Fruit fly (Drosophila melanogaster) whole organism, embryonic: Measurements from ENCODE around the gene SelT.
A peak's percentile ranks its signal among the peaks of the same experiment; 100 is the strongest.

Experiments
- Abd-B ChIP-seq: fragments of 200-800 bp; sonication (Bioruptor generic); optimal IDR thresholded peaks from 2 replicates; lab custom pipeline; 2018; ENCODE audit warnings: missing biosample characterization, mild to moderate bottlenecking, missing genetic modification characterization, moderate library complexity
- CG10321 ChIP-seq: fragments of 200-800 bp; sonication (Bioruptor generic); IDR thresholded peaks from 2 replicates; pipeline ENCODE4 v1.3.6; 2022; ENCODE audit warnings: missing biosample characterization, missing genetic modification characterization
- CG10366 ChIP-seq: fragments of 200-800 bp; sonication (Bioruptor generic); IDR thresholded peaks from 2 replicates; pipeline ENCODE4 v1.3.6; 2022; ENCODE audit warnings: missing biosample characterization, missing genetic modification characterization
- CG11247 ChIP-seq: fragments of 200-800 bp; sonication (Bioruptor generic); IDR thresholded peaks from 2 replicates; pipeline ENCODE4 v1.3.6; 2022; ENCODE audit warnings: missing biosample characterization, missing genetic modification characterization
- CG11504 ChIP-seq: fragments of 200-800 bp; sonication (Bioruptor generic); optimal IDR thresholded peaks from 3 replicates; lab custom pipeline; 2019; ENCODE audit warnings: missing biosample characterization, mild to moderate bottlenecking, missing genetic modification characterization, moderate library complexity
- CG11696 ChIP-seq: fragments of 200-800 bp; sonication (Bioruptor generic); IDR thresholded peaks from 2 replicates; pipeline ENCODE4 v1.3.6; 2022; ENCODE audit warnings: missing biosample characterization, missing genetic modification characterization
- CG12219 ChIP-seq: fragments of 200-800 bp; sonication (Bioruptor generic); optimal IDR thresholded peaks from 3 replicates; lab custom pipeline; 2018; ENCODE audit warnings: missing biosample characterization, mild to moderate bottlenecking, missing genetic modification characterization
- CG13624 ChIP-seq: fragments of 200-800 bp; sonication (Bioruptor generic); optimal IDR thresholded peaks from 2 replicates; lab custom pipeline; 2016; ENCODE audit warnings: missing biosample characterization, missing genetic modification characterization
- CG13775 ChIP-seq: fragments of 200-800 bp; sonication (Bioruptor generic); optimal IDR thresholded peaks from 3 replicates; lab custom pipeline; 2017; ENCODE audit warnings: missing biosample characterization, mild to moderate bottlenecking, missing genetic modification characterization
- CG15269 ChIP-seq: fragments of 200-800 bp; sonication (Bioruptor generic); optimal IDR thresholded peaks from 2 replicates; lab custom pipeline; 2018; ENCODE audit warnings: missing biosample characterization, mild to moderate bottlenecking, missing genetic modification characterization, moderate library complexity
- CG17361 ChIP-seq: fragments of 200-800 bp; sonication (Bioruptor generic); IDR thresholded peaks from 3 replicates; pipeline ENCODE4 v1.3.6; 2022; ENCODE audit warnings: missing biosample characterization, missing genetic modification characterization
- CG17568 ChIP-seq: fragments of 200-800 bp; sonication (Bioruptor generic); optimal IDR thresholded peaks from 2 replicates; lab custom pipeline; 2018; ENCODE audit warnings: missing biosample characterization, mild to moderate bottlenecking, missing genetic modification characterization, moderate library complexity
- CG17802 ChIP-seq: fragments of 200-800 bp; sonication (Bioruptor generic); optimal IDR thresholded peaks from 2 replicates; lab custom pipeline; 2018; ENCODE audit warnings: missing biosample characterization, mild to moderate bottlenecking, missing genetic modification characterization, moderate library complexity
- CG17829 ChIP-seq: fragments of 200-800 bp; optimal IDR thresholded peaks from 2 replicates; lab custom pipeline; 2019; ENCODE audit warnings: missing biosample characterization, mild to moderate bottlenecking, missing genetic modification characterization, moderate library complexity
- CG18476 ChIP-seq: fragments of 200-800 bp; sonication (Bioruptor generic); optimal IDR thresholded peaks from 2 replicates; lab custom pipeline; 2016; ENCODE audit warnings: missing biosample characterization, mild to moderate bottlenecking, missing genetic modification characterization
- CG31224 ChIP-seq: fragments of 200-800 bp; sonication (Bioruptor generic); IDR thresholded peaks from 2 replicates; pipeline ENCODE4 v1.3.6; 2022; ENCODE audit warnings: missing biosample characterization, missing genetic modification characterization
- CG3163 ChIP-seq: fragments of 200-800 bp; sonication (Bioruptor generic); optimal IDR thresholded peaks from 3 replicates; lab custom pipeline; 2016; ENCODE audit warnings: missing biosample characterization, missing genetic modification characterization
- CG34422 ChIP-seq: fragments of 200-800 bp; sonication (Bioruptor generic); IDR thresholded peaks from 3 replicates; pipeline ENCODE4 v1.3.6; 2022; ENCODE audit warnings: missing biosample characterization, missing genetic modification characterization
- CG4424 ChIP-seq: fragments of 200-800 bp; sonication (Bioruptor generic); optimal IDR thresholded peaks from 3 replicates; lab custom pipeline; 2016; ENCODE audit warnings: missing biosample characterization, missing genetic modification characterization
- CG5180 ChIP-seq: fragments of 200-800 bp; sonication (Bioruptor generic); optimal IDR thresholded peaks from 3 replicates; lab custom pipeline; 2017; ENCODE audit warnings: missing biosample characterization, missing genetic modification characterization, mild to moderate bottlenecking, moderate library complexity, missing genetic modification reagents
- CG6272 ChIP-seq: fragments of 200-800 bp; sonication (Bioruptor generic); IDR thresholded peaks from 2 replicates; pipeline ENCODE4 v1.3.6; 2022; ENCODE audit warnings: missing biosample characterization, missing genetic modification characterization
- CG8089 ChIP-seq: fragments of 200-800 bp; sonication (Bioruptor generic); optimal IDR thresholded peaks from 3 replicates; lab custom pipeline; 2016; ENCODE audit warnings: missing biosample characterization, missing genetic modification characterization
- CG8290 ChIP-seq, 3 experiments: fragments of 200-800 bp; sonication (Bioruptor generic); optimal IDR thresholded peaks; 2 replicates each; lab custom pipeline; 2016 to 2019; ENCODE audit warnings: missing biosample characterization in 3 of 3, missing genetic modification characterization in 3 of 3, mild to moderate bottlenecking in 2 of 3, moderate library complexity in 1 of 3
- CG9727 ChIP-seq: fragments of 200-800 bp; sonication (Bioruptor generic); optimal IDR thresholded peaks from 3 replicates; lab custom pipeline; 2017; ENCODE audit warnings: missing biosample characterization, mild to moderate bottlenecking, missing genetic modification characterization
- CG9817 ChIP-seq: fragments of 200-800 bp; sonication (Bioruptor generic); optimal IDR thresholded peaks from 2 replicates; lab custom pipeline; 2018; ENCODE audit warnings: missing biosample characterization, mild to moderate bottlenecking, missing genetic modification characterization, moderate library complexity
- CG9876 ChIP-seq: fragments of 200-800 bp; sonication (Bioruptor generic); optimal IDR thresholded peaks from 2 replicates; lab custom pipeline; 2016; ENCODE audit warnings: missing biosample characterization, missing genetic modification characterization
- CG9932 ChIP-seq: fragments of 200-800 bp; sonication (Bioruptor generic); IDR thresholded peaks from 2 replicates; pipeline ENCODE4 v1.3.6; 2022; ENCODE audit warnings: missing biosample characterization, missing genetic modification characterization
- Dip2 ChIP-seq: fragments of 200-800 bp; sonication (Bioruptor generic); IDR thresholded peaks from 2 replicates; pipeline ENCODE4 v1.3.6; 2022; ENCODE audit warnings: missing biosample characterization, missing genetic modification characterization
- HHEX ChIP-seq: fragments of 200-800 bp; sonication (Bioruptor generic); optimal IDR thresholded peaks from 3 replicates; lab custom pipeline; 2017; ENCODE audit warnings: missing biosample characterization, mild to moderate bottlenecking, missing genetic modification characterization, missing genetic modification reagents
- HLH54F ChIP-seq: fragments of 200-800 bp; sonication (Bioruptor generic); optimal IDR thresholded peaks from 3 replicates; lab custom pipeline; 2016; ENCODE audit warnings: missing biosample characterization, missing genetic modification characterization
- HmgD ChIP-seq: fragments of 200-800 bp; sonication (Bioruptor generic); optimal IDR thresholded peaks from 3 replicates; lab custom pipeline; 2016; ENCODE audit warnings: missing biosample characterization, missing genetic modification characterization
- Xrp1 ChIP-seq: fragments of 200-800 bp; sonication (Bioruptor generic); IDR thresholded peaks from 2 replicates; pipeline ENCODE4 v1.3.6; 2022; ENCODE audit warnings: missing biosample characterization, missing genetic modification characterization
- ac ChIP-seq: fragments of 200-800 bp; sonication (Bioruptor generic); optimal IDR thresholded peaks from 3 replicates; lab custom pipeline; 2017; ENCODE audit warnings: missing biosample characterization, mild to moderate bottlenecking, missing genetic modification characterization
- bab2 ChIP-seq: fragments of 200-800 bp; sonication (Bioruptor generic); optimal IDR thresholded peaks from 2 replicates; lab custom pipeline; 2016; ENCODE audit warnings: missing biosample characterization, missing genetic modification characterization
- bbx ChIP-seq: fragments of 200-800 bp; sonication (Bioruptor generic); IDR thresholded peaks from 2 replicates; pipeline ENCODE4 v1.3.6; 2022; ENCODE audit warnings: missing biosample characterization, missing genetic modification characterization; ENCODE audit not compliant: partially characterized antibody
- caup ChIP-seq: fragments of 200-800 bp; sonication (Bioruptor generic); optimal IDR thresholded peaks from 3 replicates; lab custom pipeline; 2017; ENCODE audit warnings: missing biosample characterization, mild to moderate bottlenecking, missing genetic modification characterization, moderate library complexity; ENCODE audit not compliant: severe bottlenecking
- crc ChIP-seq: fragments of 200-800 bp; sonication (Bioruptor generic); optimal IDR thresholded peaks from 2 replicates; lab custom pipeline; 2016; ENCODE audit warnings: missing biosample characterization, missing genetic modification characterization
- danr ChIP-seq: fragments of 200-800 bp; sonication (Bioruptor generic); IDR thresholded peaks from 2 replicates; pipeline ENCODE4 v1.3.6; 2022; ENCODE audit warnings: missing biosample characterization, missing genetic modification characterization
- dmrt11E ChIP-seq: fragments of 200-800 bp; sonication (Bioruptor generic); optimal IDR thresholded peaks from 3 replicates; lab custom pipeline; 2018; ENCODE audit warnings: missing biosample characterization, mild to moderate bottlenecking, missing genetic modification characterization, moderate library complexity
- eve ChIP-seq, 2 experiments: fragments of >200 bp; optimal IDR thresholded peaks; 2 replicates each; lab custom pipeline; 2017; ENCODE audit warnings: missing biosample characterization in 2 of 2, missing genetic modification characterization in 2 of 2
- ftz-f1 ChIP-seq: fragments of 200-800 bp; sonication (Bioruptor generic); optimal IDR thresholded peaks from 2 replicates; lab custom pipeline; 2016; ENCODE audit warnings: missing biosample characterization, missing genetic modification characterization
- gcm2 ChIP-seq: fragments of 200-800 bp; sonication (Bioruptor generic); optimal IDR thresholded peaks from 2 replicates; lab custom pipeline; 2016; ENCODE audit warnings: missing biosample characterization, missing genetic modification characterization
- grn ChIP-seq: fragments of 200-800 bp; sonication (Bioruptor generic); optimal IDR thresholded peaks from 3 replicates; lab custom pipeline; 2017; ENCODE audit warnings: missing biosample characterization, missing genetic modification characterization
- jumu ChIP-seq: fragments of 200-800 bp; sonication (Bioruptor generic); optimal IDR thresholded peaks from 3 replicates; lab custom pipeline; 2016; ENCODE audit warnings: missing biosample characterization, missing genetic modification characterization
- sens-2 ChIP-seq: fragments of 200-800 bp; sonication (Bioruptor generic); IDR thresholded peaks from 2 replicates; pipeline ENCODE4 v1.3.6; 2022; ENCODE audit warnings: missing biosample characterization, missing genetic modification characterization
- so ChIP-seq: fragments of 200-800 bp; sonication (Bioruptor generic); IDR thresholded peaks from 3 replicates; pipeline ENCODE4 v1.3.6; 2022; ENCODE audit warnings: missing biosample characterization, missing genetic modification characterization
- tll ChIP-seq, 2 experiments: fragments of 200-800 bp in 1 of 2; fragments of >200 bp in 1 of 2; sonication (Bioruptor generic) in 1 of 2; optimal IDR thresholded peaks; 2 replicates each; lab custom pipeline; 2017 to 2019; ENCODE audit warnings: missing biosample characterization in 2 of 2, missing genetic modification characterization in 2 of 2, mild to moderate bottlenecking in 1 of 2, moderate library complexity in 1 of 2
- unpg ChIP-seq: fragments of 200-800 bp; sonication (Bioruptor generic); optimal IDR thresholded peaks from 3 replicates; lab custom pipeline; 2018; ENCODE audit warnings: missing biosample characterization, mild to moderate bottlenecking, missing genetic modification characterization, moderate library complexity
- vnd ChIP-seq: fragments of 200-800 bp; sonication (Bioruptor generic); IDR thresholded peaks from 3 replicates; pipeline ENCODE4 v1.3.6; 2022; ENCODE audit warnings: missing biosample characterization, missing genetic modification characterization; ENCODE audit not compliant: partially characterized antibody

Gene SelT

dm6 chr2L:5052367-5052914, 41.7 kb downstream of the SelT start, which contains the start of gene senju (continued):
- TF ChIP-seq gcm2 (peak; percentile 68), tll (GFP tag; optimal IDR thresholded peaks at IDR 0.05; lab: Kevin White, UChicago) (peak in 1 of 2 experiments; percentile 19), so (peak; percentile 75; the same call in 2 of the 3 replicates), eve (GFP tag; optimal IDR thresholded peaks at IDR 0.05; lab: Kevin White, UChicago) (no peak), CG17829 (tag; lab: Kevin White, UChicago) (peak; percentile 63), dmrt11E (peak; percentile 69), vnd (GFP tag; lab: Robert Waterston, UW) (peak; percentile 23; the same call in 1 of the 3 replicates), sens-2 (peak; percentile 76), CG8089 (peak; percentile 80), CG3163 (GFP tag; lab: Kevin White, UChicago) (peak; percentile 73), CG10321 (GFP tag; lab: Robert Waterston, UW) (0 out of 2 replicates have a peak, but pooled peaks have one; percentile 32), CG4424 (GFP tag; lab: Kevin White, UChicago) (peak; percentile 90), CG6272 (GFP tag; lab: Robert Waterston, UW) (0 out of 2 replicates have a peak, but pooled peaks have one; percentile 27), CG9876 (GFP tag; lab: Kevin White, UChicago) (peak; percentile 66), CG9727 (GFP tag; lab: Kevin White, UChicago) (peak; percentile 89), HmgD (peak; percentile 87), CG34422 (peak; percentile 94), CG17568 (GFP tag; lab: Kevin White, UChicago) (peak; percentile 61), CG17802 (no peak), bab2 (peak; percentile 91), unpg (GFP tag; lab: Kevin White, UChicago) (peak; percentile 80), ftz-f1 (GFP tag; lab: Kevin White, UChicago) (peak; percentile 75), ac (peak; percentile 15), CG18476 (peak; percentile 76), CG11696 (GFP tag; lab: Robert Waterston, UW) (peak; percentile 53), jumu (GFP tag; lab: Kevin White, UChicago) (peak; percentile 89), grn (GFP tag; lab: Kevin White, UChicago) (peak; percentile 48), CG5180 (GFP tag; lab: Kevin White, UChicago) (peak; percentile 62), bbx (GFP tag; lab: Robert Waterston, UW) (peak; percentile 35; the same call in 1 of the 2 replicates), HHEX (GFP tag; lab: Kevin White, UChicago) (peak; percentile 80), CG11504 (peak; percentile 76), HLH54F (peak; percentile 81), CG8290 (GFP tag; optimal IDR thresholded peaks at IDR 0.05; lab: Kevin White, UChicago) (peak; percentile 72), CG8290 (tag; optimal IDR thresholded peaks at IDR 0.05; lab: Kevin White, UChicago) (peak; percentile 33 to 91), CG11247 (GFP tag; lab: Robert Waterston, UW) (peak; percentile 83), CG17361 (GFP tag; lab: Robert Waterston, UW) (peak; percentile 78), CG9817 (tag; lab: Kevin White, UChicago) (peak; percentile 51), Dip2 (GFP tag; lab: Robert Waterston, UW) (no peak), CG31224 (GFP tag; lab: Robert Waterston, UW) (peak; percentile 63), CG9932 (GFP tag; lab: Robert Waterston, UW) (peak; percentile 83), Abd-B (GFP tag; lab: Kevin White, UChicago) (peak; percentile 16), Xrp1 (peak; percentile 81; the same call in 1 of the 2 replicates), CG12219 (peak; percentile 71), CG10366 (GFP tag; lab: Robert Waterston, UW) (peak; percentile 82), CG13624 (GFP tag; lab: Kevin White, UChicago) (peak; percentile 89), crc (GFP tag; lab: Kevin White, UChicago) (peak; percentile 73), danr (GFP tag; lab: Robert Waterston, UW) (0 out of 2 replicates have a peak, but pooled peaks have one; percentile 46), CG13775 (GFP tag; lab: Kevin White, UChicago) (peak; percentile 84), CG15269 (tag; lab: Kevin White, UChicago) (peak; percentile 83), caup (peak; percentile 92)
